In genomic region chr3R:6657278-6658246, dm6 we compare ENCODE assay signal across 1 fruit fly cellular context.
TF ChIP-seq lines count a peak whose summit lies in the region.

TSS of gene CG1307 (minus strand) at chr3R:6657442.
TSS of gene twr (plus strand) at chr3R:6657882.

TF ChIP-seq in whole organism, embryonic, 481 proteins besides CTCF, POLR2A, EP300 and RAD21 (continued from another document and continues in another):
- TF ChIP-seq Sox102F (GFP tag; optimal IDR thresholded peaks at IDR 0.05; lab: Kevin White, UChicago) (no peak), mirr (GFP tag; optimal IDR thresholded peaks at IDR 0.05; lab: Kevin White, UChicago) (no peak), sisA (GFP tag; IDR thresholded peaks at IDR 0.05; lab: Robert Waterston, UW) (peak; percentile 48; the same call in 1 of the 2 replicates), lola (GFP tag; optimal IDR thresholded peaks at IDR 0.05; lab: Kevin White, UChicago) (peak in 1 of 3 experiments; percentile 27), kah (GFP tag; optimal IDR thresholded peaks at IDR 0.05; lab: Kevin White, UChicago) (peak; percentile 5), CG11723 (GFP tag; optimal IDR thresholded peaks at IDR 0.05; lab: Kevin White, UChicago) (no peak), dysf (GFP tag; IDR thresholded peaks at IDR 0.05; lab: Robert Waterston, UW) (peak; percentile 22; the same call in 1 of the 3 replicates), tgo (GFP tag; IDR thresholded peaks at IDR 0.05; lab: Robert Waterston, UW) (no peak), CG13775 (GFP tag; optimal IDR thresholded peaks at IDR 0.05; lab: Kevin White, UChicago) (peak; percentile 68), pros (GFP tag; optimal IDR thresholded peaks at IDR 0.05; lab: Kevin White, UChicago) (no peak), ham (GFP tag; IDR thresholded peaks at IDR 0.05; lab: Robert Waterston, UW) (no peak), ERR (GFP tag; optimal IDR thresholded peaks at IDR 0.05; lab: Kevin White, UChicago) (no peak), CHES-1-like (GFP tag; optimal IDR thresholded peaks at IDR 0.05; lab: Kevin White, UChicago) (no peak), CG5180 (GFP tag; optimal IDR thresholded peaks at IDR 0.05; lab: Kevin White, UChicago) (no peak), CG12236 (GFP tag; optimal IDR thresholded peaks at IDR 0.05; lab: Kevin White, UChicago) (no peak), Vsx1 (GFP tag; optimal IDR thresholded peaks at IDR 0.05; lab: Kevin White, UChicago) (no peak), maf-S (GFP tag; optimal IDR thresholded peaks at IDR 0.05; lab: Kevin White, UChicago) (no peak), CG5245 (GFP tag; optimal IDR thresholded peaks at IDR 0.05; lab: Kevin White, UChicago) (no peak), CG2875 (GFP tag; optimal IDR thresholded peaks at IDR 0.05; lab: Kevin White, UChicago) (no peak), ash1 (GFP tag; optimal IDR thresholded peaks at IDR 0.05; lab: Kevin White, UChicago) (no peak), E2f2 (GFP tag; IDR thresholded peaks at IDR 0.05; lab: Robert Waterston, UW) (peak; percentile 81), row (GFP tag; IDR thresholded peaks at IDR 0.05; lab: Robert Waterston, UW) (peak; percentile 55), Jarid2 (GFP tag; optimal IDR thresholded peaks at IDR 0.05; lab: Kevin White, UChicago) (no peak), HmgD (GFP tag; optimal IDR thresholded peaks at IDR 0.05; lab: Kevin White, UChicago) (no peak), cad (GFP tag; optimal IDR thresholded peaks at IDR 0.05; lab: Kevin White, UChicago) (no peak), klu (GFP tag; IDR thresholded peaks at IDR 0.05; lab: Robert Waterston, UW) (no peak), hkb (optimal IDR thresholded peaks at IDR 0.05; lab: Kevin White, UChicago) (no peak), hkb (GFP tag; IDR thresholded peaks at IDR 0.05; lab: Robert Waterston, UW) (no peak), CG10431 (GFP tag; optimal IDR thresholded peaks at IDR 0.05; lab: Kevin White, UChicago) (peak; percentile 37), wdn (GFP tag; IDR thresholded peaks at IDR 0.05; lab: Robert Waterston, UW) (0 out of 2 replicates have a peak, but pooled peaks have one; percentile 6), CG10267 (tag; optimal IDR thresholded peaks at IDR 0.05; lab: Kevin White, UChicago) (peak; percentile 55), CG1602 (GFP tag; optimal IDR thresholded peaks at IDR 0.05; lab: Kevin White, UChicago) (peak; percentile 2), danr (GFP tag; IDR thresholded peaks at IDR 0.05; lab: Robert Waterston, UW) (no peak), sob (GFP tag; IDR thresholded peaks at IDR 0.05; lab: Robert Waterston, UW) (no peak), CG17612 (GFP tag; IDR thresholded peaks at IDR 0.05; lab: Robert Waterston, UW) (no peak), usp (GFP tag; optimal IDR thresholded peaks at IDR 0.05; lab: Kevin White, UChicago) (no peak), repo (GFP tag; optimal IDR thresholded peaks at IDR 0.05; lab: Kevin White, UChicago) (no peak), Dp (GFP tag; optimal IDR thresholded peaks at IDR 0.05; lab: Kevin White, UChicago) (peak; percentile 70), Pdp1 (GFP tag; optimal IDR thresholded peaks at IDR 0.05; lab: Kevin White, UChicago) (no peak), CG15696 (tag; optimal IDR thresholded peaks at IDR 0.05; lab: Kevin White, UChicago) (peak; percentile 24), CG16779 (GFP tag; IDR thresholded peaks at IDR 0.05; lab: Robert Waterston, UW) (no peak), lab (GFP tag; optimal IDR thresholded peaks at IDR 0.05; lab: Kevin White, UChicago) (no peak), tna (GFP tag; IDR thresholded peaks at IDR 0.05; lab: Robert Waterston, UW; ENCODE audit: partially characterized antibody) (no peak), CG34422 (GFP tag; IDR thresholded peaks at IDR 0.05; lab: Robert Waterston, UW) (no peak), ems (GFP tag; optimal IDR thresholded peaks at IDR 0.05; lab: Kevin White, UChicago) (no peak), CG33213 (GFP tag; optimal IDR thresholded peaks at IDR 0.05; lab: Kevin White, UChicago) (peak; percentile 9), B-H1 (GFP tag; IDR thresholded peaks at IDR 0.05; lab: Robert Waterston, UW) (no peak), CG34224 (GFP tag; IDR thresholded peaks at IDR 0.05; lab: Robert Waterston, UW; ENCODE audit: partially characterized antibody) (no peak; the same call in 2 of the 3 replicates), Hand (GFP tag; optimal IDR thresholded peaks at IDR 0.05; lab: Kevin White, UChicago) (no peak), CG4820 (GFP tag; optimal IDR thresholded peaks at IDR 0.05; lab: Kevin White, UChicago) (no peak), B-H2 (GFP tag; optimal IDR thresholded peaks at IDR 0.05; lab: Kevin White, UChicago) (no peak), CG8089 (GFP tag; optimal IDR thresholded peaks at IDR 0.05; lab: Kevin White, UChicago) (no peak), E2f1 (GFP tag; IDR thresholded peaks at IDR 0.05; lab: Robert Waterston, UW) (0 out of 2 replicates have a peak, but pooled peaks have one; percentile 15), pum (GFP tag; optimal IDR thresholded peaks at IDR 0.05; lab: Kevin White, UChicago) (no peak), phol (tag; optimal IDR thresholded peaks at IDR 0.05; lab: Kevin White, UChicago) (peak; percentile 68), Dfd (GFP tag; optimal IDR thresholded peaks at IDR 0.05; lab: Kevin White, UChicago) (no peak), dati (GFP tag; IDR thresholded peaks at IDR 0.05; lab: Robert Waterston, UW) (no peak), Xbp1 (GFP tag; optimal IDR thresholded peaks at IDR 0.05; lab: Kevin White, UChicago) (peak; percentile 55), CG32772 (GFP tag; IDR thresholded peaks at IDR 0.05; lab: Robert Waterston, UW) (no peak), CG17568 (GFP tag; optimal IDR thresholded peaks at IDR 0.05; lab: Kevin White, UChicago) (no peak), Hr39 (optimal IDR thresholded peaks at IDR 0.05; lab: Kevin White, UChicago) (no peak), Adf1 (GFP tag; IDR thresholded peaks at IDR 0.05; lab: Robert Waterston, UW) (no peak), CG14667 (GFP tag; IDR thresholded peaks at IDR 0.05; lab: Robert Waterston, UW) (peak; percentile 6; the same call in 1 of the 2 replicates), en (GFP tag; optimal IDR thresholded peaks at IDR 0.05; lab: Kevin White, UChicago) (no peak), sqz (GFP tag; optimal IDR thresholded peaks at IDR 0.05; lab: Kevin White, UChicago) (no peak), Ptx1 (GFP tag; IDR thresholded peaks at IDR 0.05; lab: Robert Waterston, UW) (0 out of 2 replicates have a peak, but pooled peaks have one; percentile 25), Atf-2 (GFP tag; optimal IDR thresholded peaks at IDR 0.05; lab: Kevin White, UChicago) (no peak), CkIIα-i1 (GFP tag; IDR thresholded peaks at IDR 0.05; lab: Robert Waterston, UW) (no peak), CG30020 (tag; optimal IDR thresholded peaks at IDR 0.05; lab: Kevin White, UChicago) (no peak), fu2 (GFP tag; optimal IDR thresholded peaks at IDR 0.05; lab: Kevin White, UChicago) (no peak), CG12659 (GFP tag; optimal IDR thresholded peaks at IDR 0.05; lab: Kevin White, UChicago) (peak; percentile 77), bab2 (GFP tag; optimal IDR thresholded peaks at IDR 0.05; lab: Kevin White, UChicago) (peak; percentile 11), dm (GFP tag; optimal IDR thresholded peaks at IDR 0.05; lab: Kevin White, UChicago) (peak; percentile 50), CG17359 (tag; optimal IDR thresholded peaks at IDR 0.05; lab: Kevin White, UChicago) (no peak), sr (GFP tag; IDR thresholded peaks at IDR 0.05; lab: Robert Waterston, UW) (no peak), pita (GFP tag; optimal IDR thresholded peaks at IDR 0.05; lab: Kevin White, UChicago) (no peak), CG4707 (GFP tag; optimal IDR thresholded peaks at IDR 0.05; lab: Kevin White, UChicago) (no peak), CG17186 (GFP tag; optimal IDR thresholded peaks at IDR 0.05; lab: Kevin White, UChicago) (peak; percentile 33), CG18476 (GFP tag; optimal IDR thresholded peaks at IDR 0.05; lab: Kevin White, UChicago) (no peak), Bdp1 (GFP tag; optimal IDR thresholded peaks at IDR 0.05; lab: Kevin White, UChicago) (no peak), knrl (GFP tag; IDR thresholded peaks at IDR 0.05; lab: Robert Waterston, UW; ENCODE audit: partially characterized antibody) (no peak), MESR4 (GFP tag; optimal IDR thresholded peaks at IDR 0.05; lab: Kevin White, UChicago) (peak; percentile 85), ewg (GFP tag; optimal IDR thresholded peaks at IDR 0.05; lab: Kevin White, UChicago) (no peak), tap (tag; optimal IDR thresholded peaks at IDR 0.05; lab: Kevin White, UChicago) (no peak), Opbp (GFP tag; IDR thresholded peaks at IDR 0.05; lab: Robert Waterston, UW; ENCODE audit: partially characterized antibody) (peak; percentile 41; the same call in 2 of the 3 replicates), Deaf1 (tag; optimal IDR thresholded peaks at IDR 0.05; lab: Kevin White, UChicago) (peak; percentile 78), fd102C (GFP tag; optimal IDR thresholded peaks at IDR 0.05; lab: Kevin White, UChicago) (no peak), CG12219 (GFP tag; optimal IDR thresholded peaks at IDR 0.05; lab: Kevin White, UChicago) (no peak), CG31224 (GFP tag; IDR thresholded peaks at IDR 0.05; lab: Robert Waterston, UW) (no peak), CG30403 (GFP tag; optimal IDR thresholded peaks at IDR 0.05; lab: Kevin White, UChicago) (peak; percentile 36), Dip3 (GFP tag; optimal IDR thresholded peaks at IDR 0.05; lab: Kevin White, UChicago) (no peak), luna (GFP tag; optimal IDR thresholded peaks at IDR 0.05; lab: Kevin White, UChicago) (no peak), GATAe (GFP tag; conservative IDR thresholded peaks at IDR 0.05; lab: Robert Waterston, UW) (no peak), CG13424 (tag; optimal IDR thresholded peaks at IDR 0.05; lab: Kevin White, UChicago) (peak; percentile 59), CG4404 (GFP tag; IDR thresholded peaks at IDR 0.05; lab: Robert Waterston, UW) (no peak), vnd (GFP tag; IDR thresholded peaks at IDR 0.05; lab: Robert Waterston, UW; ENCODE audit: partially characterized antibody) (no peak), Blimp-1 (GFP tag; optimal IDR thresholded peaks at IDR 0.05; lab: Kevin White, UChicago) (no peak), Nf-YC (tag; optimal IDR thresholded peaks at IDR 0.05; lab: Kevin White, UChicago) (no peak), org-1 (GFP tag; optimal IDR thresholded peaks at IDR 0.05; lab: Kevin White, UChicago) (no peak), CG12299 (tag; optimal IDR thresholded peaks at IDR 0.05; lab: Kevin White, UChicago) (no peak), CG4854 (GFP tag; optimal IDR thresholded peaks at IDR 0.05; lab: Kevin White, UChicago) (no peak), Abd-B (GFP tag; optimal IDR thresholded peaks at IDR 0.05; lab: Kevin White, UChicago) (no peak), CG4360 (GFP tag; IDR thresholded peaks at IDR 0.05; lab: Robert Waterston, UW) (no peak), Hmr (GFP tag; optimal IDR thresholded peaks at IDR 0.05; lab: Kevin White, UChicago) (peak; percentile 50), CG6175 (GFP tag; IDR thresholded peaks at IDR 0.05; lab: Robert Waterston, UW) (no peak), Mes4 (GFP tag; optimal IDR thresholded peaks at IDR 0.05; lab: Kevin White, UChicago) (no peak), Stat92E (GFP tag; optimal IDR thresholded peaks at IDR 0.05; lab: Kevin White, UChicago) (no peak), insv (GFP tag; optimal IDR thresholded peaks at IDR 0.05; lab: Kevin White, UChicago) (peak in 1 of 2 experiments; percentile 19), CG16813 (GFP tag; IDR thresholded peaks at IDR 0.05; lab: Robert Waterston, UW; ENCODE audit: partially characterized antibody) (no peak; the same call in 2 of the 3 replicates), CG18619 (GFP tag; optimal IDR thresholded peaks at IDR 0.05; lab: Kevin White, UChicago) (no peak), schlank (tag; optimal IDR thresholded peaks at IDR 0.05; lab: Kevin White, UChicago) (no peak), gsb-n (tag; optimal IDR thresholded peaks at IDR 0.05; lab: Kevin White, UChicago) (no peak), CG17385 (GFP tag; optimal IDR thresholded peaks at IDR 0.05; lab: Kevin White, UChicago) (no peak), zfh1 (GFP tag; IDR thresholded peaks at IDR 0.05; lab: Robert Waterston, UW) (peak; percentile 31; the same call in 1 of the 3 replicates), abd-A (tag; optimal IDR thresholded peaks at IDR 0.05; lab: Kevin White, UChicago) (no peak), Sry-δ (GFP tag; optimal IDR thresholded peaks at IDR 0.05; lab: Kevin White, UChicago) (peak; percentile 21), PHDP (tag; optimal IDR thresholded peaks at IDR 0.05; lab: Kevin White, UChicago) (no peak), D19B (GFP tag; optimal IDR thresholded peaks at IDR 0.05; lab: Kevin White, UChicago) (peak; percentile 26), CG9932 (GFP tag; IDR thresholded peaks at IDR 0.05; lab: Robert Waterston, UW) (peak; percentile 61), Spps (tag; optimal IDR thresholded peaks at IDR 0.05; lab: Kevin White, UChicago) (peak; percentile 24), HLH3B (GFP tag; IDR thresholded peaks at IDR 0.05; lab: Robert Waterston, UW) (no peak), CG6654 (GFP tag; optimal IDR thresholded peaks at IDR 0.05; lab: Kevin White, UChicago) (no peak), CG15479 (GFP tag; optimal IDR thresholded peaks at IDR 0.05; lab: Kevin White, UChicago) (no peak), gsb (GFP tag; IDR thresholded peaks at IDR 0.05; lab: Robert Waterston, UW) (no peak), nmo (GFP tag; optimal IDR thresholded peaks at IDR 0.05; lab: Kevin White, UChicago) (peak; percentile 62), jigr1 (GFP tag; IDR thresholded peaks at IDR 0.05; lab: Robert Waterston, UW) (no peak), nerfin-1 (tag; optimal IDR thresholded peaks at IDR 0.05; lab: Kevin White, UChicago) (no peak), Atf3 (GFP tag; optimal IDR thresholded peaks at IDR 0.05; lab: Kevin White, UChicago) (no peak), Eip74EF (GFP tag; optimal IDR thresholded peaks at IDR 0.05; lab: Kevin White, UChicago) (no peak), fd64A (GFP tag; optimal IDR thresholded peaks at IDR 0.05; lab: Kevin White, UChicago) (no peak), nau (GFP tag; optimal IDR thresholded peaks at IDR 0.05; lab: Kevin White, UChicago) (no peak), gcm2 (GFP tag; optimal IDR thresholded peaks at IDR 0.05; lab: Kevin White, UChicago) (no peak), CG1603 (tag; optimal IDR thresholded peaks at IDR 0.05; lab: Kevin White, UChicago) (no peak), Ravus (GFP tag; IDR thresholded peaks at IDR 0.05; lab: Robert Waterston, UW) (no peak; the same call in 1 of the 2 replicates), CG15011 (GFP tag; optimal IDR thresholded peaks at IDR 0.05; lab: Kevin White, UChicago) (no peak), ranshi (GFP tag; IDR thresholded peaks at IDR 0.05; lab: Robert Waterston, UW) (0 out of 2 replicates have a peak, but pooled peaks have one; percentile 13)
